Fruit fly (Drosophila melanogaster): ENCODE data around the gene CG46468.

CG46468 gene

dm6 chr2L:9613006-9613690, 47.9 kb upstream of the CG46468 start, which contains the start of gene Trx2 (continued):
- peak; percentile 12 for TF ChIP-seq HmgZ (tag; optimal IDR thresholded peaks at IDR 0.05)
- no peak for TF ChIP-seq tup (GFP tag; optimal IDR thresholded peaks at IDR 0.05)
- peak; percentile 16 for TF ChIP-seq CG1529 (GFP tag; optimal IDR thresholded peaks at IDR 0.05)
- TF ChIP-seq trem (tag; optimal IDR thresholded peaks at IDR 0.05) = no peak
- TF ChIP-seq MTF-1 (GFP tag; optimal IDR thresholded peaks at IDR 0.05; ENCODE audit: borderline replicate concordance) = no peak
- no peak for TF ChIP-seq nmo (GFP tag; optimal IDR thresholded peaks at IDR 0.05)
- no peak for TF ChIP-seq zen2 (GFP tag; IDR thresholded peaks at IDR 0.05; ENCODE audit: partially characterized antibody)
- TF ChIP-seq z (GFP tag; IDR thresholded peaks at IDR 0.05) = no peak
- TF ChIP-seq CG10209 (GFP tag; optimal IDR thresholded peaks at IDR 0.05) = no peak
- TF ChIP-seq CG8478 (optimal IDR thresholded peaks at IDR 0.05) = peak; percentile 25
- TF ChIP-seq fd3F (GFP tag; optimal IDR thresholded peaks at IDR 0.05) = no peak
- no peak for TF ChIP-seq ase (GFP tag; IDR thresholded peaks at IDR 0.05)
- no peak for TF ChIP-seq CG7963 (GFP tag; IDR thresholded peaks at IDR 0.05; ENCODE audit: partially characterized antibody)
- TF ChIP-seq vvl (GFP tag; IDR thresholded peaks at IDR 0.05) = peak; percentile 65; the same call in 1 of the 2 replicates
- no peak for TF ChIP-seq sna (GFP tag; IDR thresholded peaks at IDR 0.05; ENCODE audit: partially characterized antibody)
- no peak for TF ChIP-seq ttk (GFP tag; IDR thresholded peaks at IDR 0.05)
- TF ChIP-seq ERR (GFP tag; optimal IDR thresholded peaks at IDR 0.05) = no peak
- no peak for TF ChIP-seq CG15479 (GFP tag; optimal IDR thresholded peaks at IDR 0.05)
- TF ChIP-seq luna (GFP tag; optimal IDR thresholded peaks at IDR 0.05) = no peak
- TF ChIP-seq CTCF (GFP tag; optimal IDR thresholded peaks at IDR 0.05) = peak; percentile 93
- TF ChIP-seq caup (GFP tag; optimal IDR thresholded peaks at IDR 0.05; ENCODE audit: severe bottlenecking) = peak; percentile 61
- peak; percentile 49; the same call in 1 of the 2 replicates for TF ChIP-seq tna (GFP tag; IDR thresholded peaks at IDR 0.05; ENCODE audit: partially characterized antibody)
- no peak for TF ChIP-seq Ada2b (GFP tag; IDR thresholded peaks at IDR 0.05)
- TF ChIP-seq CG30431 (GFP tag; optimal IDR thresholded peaks at IDR 0.05) = no peak
- TF ChIP-seq CG18599 (GFP tag; optimal IDR thresholded peaks at IDR 0.05) = peak; percentile 61
- TF ChIP-seq abd-A (tag; optimal IDR thresholded peaks at IDR 0.05) = peak; percentile 62
- peak; percentile 21 for TF ChIP-seq Side (GFP tag; optimal IDR thresholded peaks at IDR 0.05)
- peak; percentile 3 for TF ChIP-seq CG12219 (GFP tag; optimal IDR thresholded peaks at IDR 0.05)
- peak; percentile 85 for TF ChIP-seq Med (GFP tag)
- TF ChIP-seq kay (GFP tag; optimal IDR thresholded peaks at IDR 0.05) = peak; percentile 76
- TF ChIP-seq PHDP (tag; optimal IDR thresholded peaks at IDR 0.05) = peak; percentile 18
- no peak for TF ChIP-seq CG3838 (GFP tag; optimal IDR thresholded peaks at IDR 0.05)
- 0 out of 2 replicates have a peak, but pooled peaks have one; percentile 14 for TF ChIP-seq CG32767 (GFP tag; IDR thresholded peaks at IDR 0.05)
- peak; percentile 24 for TF ChIP-seq CG15514 (GFP tag; optimal IDR thresholded peaks at IDR 0.05)
- no peak for TF ChIP-seq Elba2 (GFP tag; optimal IDR thresholded peaks at IDR 0.05)
- TF ChIP-seq CG2875 (GFP tag; optimal IDR thresholded peaks at IDR 0.05) = no peak
- TF ChIP-seq CG15696 (tag; optimal IDR thresholded peaks at IDR 0.05) = no peak
- TF ChIP-seq CG14710 (tag; optimal IDR thresholded peaks at IDR 0.05) = no peak
- TF ChIP-seq Gsc (GFP tag; IDR thresholded peaks at IDR 0.05) = no peak
- TF ChIP-seq CG7271 (tag; optimal IDR thresholded peaks at IDR 0.05) = no peak
- peak; percentile 74 for TF ChIP-seq cg (GFP tag; optimal IDR thresholded peaks at IDR 0.05)
- TF ChIP-seq pzg (GFP tag; optimal IDR thresholded peaks at IDR 0.05) = peak; percentile 7
- TF ChIP-seq H2.0 (GFP tag; IDR thresholded peaks at IDR 0.05) = no peak
- peak; percentile 67 for TF ChIP-seq mirr (GFP tag; optimal IDR thresholded peaks at IDR 0.05)
- TF ChIP-seq lmd (GFP tag; IDR thresholded peaks at IDR 0.05) = no peak
- TF ChIP-seq CG6765 (GFP tag; optimal IDR thresholded peaks at IDR 0.05) = peak; percentile 81
- peak; percentile 40 for TF ChIP-seq gcm (GFP tag; optimal IDR thresholded peaks at IDR 0.05)
- TF ChIP-seq Mes4 (GFP tag; optimal IDR thresholded peaks at IDR 0.05) = no peak
- no peak for TF ChIP-seq Blimp-1 (GFP tag; optimal IDR thresholded peaks at IDR 0.05)
